Worm (Caenorhabditis elegans) whole organism, L4 larva: ENCODE data around the gene C49F8.14.

Source experiments
- F26F4.8 ChIP-seq: fragments of 200-800 bp; sonication (Bioruptor generic); conservative IDR thresholded peaks from 2 replicates; pipeline ENCODE4 v1.3.6; 2022; ENCODE audit warnings: missing genetic modification characterization, missing compliant biosample characterization
- F49E8.2 ChIP-seq: sonication (generic microtip); optimal IDR thresholded peaks from 2 replicates; lab custom pipeline; 2016; ENCODE audit warnings: missing compliant biosample characterization, mild to moderate bottlenecking, missing genetic modification characterization, borderline replicate concordance
- T20F7.1 ChIP-seq: fragments of 200-800 bp; sonication (Bioruptor generic); optimal IDR thresholded peaks from 2 replicates; lab custom pipeline; 2018; ENCODE audit warnings: mild to moderate bottlenecking, missing genetic modification characterization, missing compliant biosample characterization
- aha-1 ChIP-seq: fragments of 150-350 bp; peaks from one replicate; lab custom pipeline; 2014; ENCODE audit warnings: missing biosample characterization, missing genetic modification characterization
- aly-2 ChIP-seq: sonication (generic microtip); optimal IDR thresholded peaks from 2 replicates; lab custom pipeline; 2018; ENCODE audit warnings: missing biosample characterization, missing genetic modification characterization
- ama-1 ChIP-seq: fragments of 150-350 bp; optimal IDR thresholded peaks from 2 replicates; lab custom pipeline; 2014; ENCODE audit warnings: inconsistent platforms, mixed read lengths
- ceh-20 ChIP-seq: fragments of 200-800 bp; sonication (Bioruptor generic); IDR thresholded peaks from 2 replicates; pipeline ENCODE4 v1.3.6; 2022; ENCODE audit warnings: missing genetic modification reagents, missing genetic modification characterization, missing compliant biosample characterization
- ceh-32 ChIP-seq: sonication (generic microtip); optimal IDR thresholded peaks from 2 replicates; lab custom pipeline; 2016; ENCODE audit warnings: mild to moderate bottlenecking, missing genetic modification characterization, missing compliant biosample characterization; ENCODE audit not compliant: poor library complexity
- ceh-62 ChIP-seq: sonication (generic microtip); optimal IDR thresholded peaks from 2 replicates; lab custom pipeline; 2017; ENCODE audit warnings: missing biosample characterization, missing genetic modification characterization
- cey-2 ChIP-seq: sonication (generic microtip); optimal IDR thresholded peaks from 3 replicates; lab custom pipeline; 2017; ENCODE audit warnings: missing genetic modification characterization, mild to moderate bottlenecking, missing compliant biosample characterization, antibody characterized with exemption, borderline replicate concordance; ENCODE audit not compliant: insufficient read depth
- daf-16 ChIP-seq, 3 experiments: sonication (generic microtip); optimal IDR thresholded peaks; 2 replicates each; lab custom pipeline; 2016 to 2017; ENCODE audit warnings: missing genetic modification characterization in 3 of 3, missing genetic modification reagents in 3 of 3, mild to moderate bottlenecking in 2 of 3, missing compliant biosample characterization in 2 of 3, missing biosample characterization in 1 of 3, moderate library complexity in 1 of 3
- dmd-6 ChIP-seq: fragments of 200-800 bp; sonication (Bioruptor generic); IDR thresholded peaks from 2 replicates; pipeline ENCODE4 v1.3.6; 2022; ENCODE audit warnings: missing genetic modification reagents, missing genetic modification characterization, missing compliant biosample characterization
- dpl-1 ChIP-seq: fragments of 150-350 bp; optimal IDR thresholded peaks from 2 replicates; lab custom pipeline; 2014; ENCODE audit warnings: missing biosample characterization, missing genetic modification reagents, missing genetic modification characterization
- duxl-1 ChIP-seq: sonication (generic microtip); optimal IDR thresholded peaks from 2 replicates; lab custom pipeline; 2016; ENCODE audit warnings: mild to moderate bottlenecking, missing genetic modification characterization, moderate library complexity, missing compliant biosample characterization; ENCODE audit not compliant: poor library complexity
- dve-1 ChIP-seq: sonication (generic microtip); optimal IDR thresholded peaks from 2 replicates; lab custom pipeline; 2017; ENCODE audit warnings: antibody characterized with exemption, mild to moderate bottlenecking, missing genetic modification characterization, missing compliant biosample characterization; ENCODE audit not compliant: insufficient read depth
- fos-1 ChIP-seq: fragments of 150-350 bp; optimal IDR thresholded peaks from 2 replicates; lab custom pipeline; 2014; ENCODE audit warnings: missing biosample characterization, missing genetic modification characterization
- hif-1 ChIP-seq, 2 experiments: sonication (generic microtip); optimal IDR thresholded peaks; 2 replicates each; lab custom pipeline; 2016 to 2017; ENCODE audit warnings: missing compliant biosample characterization in 2 of 2, missing genetic modification characterization in 2 of 2, missing genetic modification reagents in 2 of 2, missing genotype in 2 of 2, mild to moderate bottlenecking in 1 of 2
- hlh-11 ChIP-seq: fragments of 200-800 bp; sonication (Bioruptor generic); optimal IDR thresholded peaks from 2 replicates; lab custom pipeline; 2018; ENCODE audit warnings: mild to moderate bottlenecking, missing genetic modification characterization, missing compliant biosample characterization
- hlh-30 ChIP-seq: sonication (generic microtip); optimal IDR thresholded peaks from 2 replicates; lab custom pipeline; 2017; ENCODE audit warnings: antibody characterized with exemption, mild to moderate bottlenecking, missing genetic modification characterization, missing compliant biosample characterization; ENCODE audit not compliant: insufficient read depth
- jun-1 ChIP-seq: fragments of 150-350 bp; optimal IDR thresholded peaks from 2 replicates; lab custom pipeline; 2014; ENCODE audit warnings: missing biosample characterization, missing genetic modification reagents, missing genetic modification characterization
- lin-13 ChIP-seq: fragments of 150-350 bp; optimal IDR thresholded peaks from 2 replicates; lab custom pipeline; 2014; ENCODE audit warnings: missing biosample characterization, missing genetic modification reagents, missing genetic modification characterization
- lin-29 ChIP-seq: fragments of 200-800 bp; sonication (Bioruptor generic); IDR thresholded peaks from 2 replicates; pipeline ENCODE4 v1.3.6; 2022; ENCODE audit warnings: missing genetic modification reagents, missing genetic modification characterization, missing compliant biosample characterization
- lir-3 ChIP-seq: sonication (generic microtip); optimal IDR thresholded peaks from 2 replicates; lab custom pipeline; 2016; ENCODE audit warnings: mild to moderate bottlenecking, missing genetic modification characterization, missing compliant biosample characterization
- lsy-2 ChIP-seq, 2 experiments: fragments of 150-350 bp in 1 of 2; sonication (generic microtip) in 1 of 2; optimal IDR thresholded peaks; 2 replicates each; lab custom pipeline; 2014 to 2017; ENCODE audit warnings: missing biosample characterization in 2 of 2, missing genetic modification characterization in 2 of 2
- mdl-1 ChIP-seq, 2 experiments: fragments of 150-350 bp in 1 of 2; sonication (generic microtip) in 1 of 2; optimal IDR thresholded peaks; 2 replicates each; lab custom pipeline; 2014 to 2017; ENCODE audit warnings: missing biosample characterization in 2 of 2, missing genetic modification characterization in 2 of 2
- mdt-29 ChIP-seq: fragments of 200-800 bp; sonication (Bioruptor generic); IDR thresholded peaks from 2 replicates; pipeline ENCODE4 v1.3.6; 2022; ENCODE audit warnings: missing genetic modification reagents, missing genetic modification characterization, missing compliant biosample characterization
- mep-1 ChIP-seq: fragments of 150-350 bp; sonication (generic microtip); optimal IDR thresholded peaks from 3 replicates; lab custom pipeline; 2014; ENCODE audit warnings: missing biosample characterization, missing genetic modification characterization
- mes-2 ChIP-seq: sonication (generic microtip); optimal IDR thresholded peaks from 2 replicates; lab custom pipeline; 2016; ENCODE audit warnings: missing genotype, mild to moderate bottlenecking, missing genetic modification characterization, missing compliant biosample characterization; ENCODE audit not compliant: poor library complexity, severe bottlenecking
- mxl-3 ChIP-seq: fragments of 200-800 bp; sonication (Bioruptor generic); optimal IDR thresholded peaks from 2 replicates; lab custom pipeline; 2018; ENCODE audit warnings: mild to moderate bottlenecking, missing genetic modification characterization, missing compliant biosample characterization
- nhr-11 ChIP-seq: fragments of 150-350 bp; optimal IDR thresholded peaks from 2 replicates; lab custom pipeline; 2014; ENCODE audit warnings: missing biosample characterization, missing genetic modification characterization
- nhr-111 ChIP-seq: fragments of 200-800 bp; sonication (Bioruptor generic); optimal IDR thresholded peaks from 2 replicates; lab custom pipeline; 2018; ENCODE audit warnings: mild to moderate bottlenecking, missing genetic modification characterization, missing compliant biosample characterization
- nhr-28 ChIP-seq: fragments of 150-350 bp; optimal IDR thresholded peaks from 2 replicates; lab custom pipeline; 2014; ENCODE audit warnings: missing biosample characterization, missing genetic modification characterization
- nhr-48 ChIP-seq: sonication (generic microtip); optimal IDR thresholded peaks from 2 replicates; lab custom pipeline; 2016; ENCODE audit warnings: mild to moderate bottlenecking, missing genetic modification characterization, missing compliant biosample characterization
- nhr-6 ChIP-seq: fragments of 150-350 bp; optimal IDR thresholded peaks from 2 replicates; lab custom pipeline; 2014; ENCODE audit warnings: missing biosample characterization, missing genetic modification characterization
- nhr-77 ChIP-seq: fragments of 150-350 bp; optimal IDR thresholded peaks from 2 replicates; lab custom pipeline; 2014; ENCODE audit warnings: missing biosample characterization, missing genetic modification characterization
- pha-4 ChIP-seq, 2 experiments: fragments of 150-350 bp in 1 of 2; fragments of 200-800 bp in 1 of 2; sonication (Bioruptor generic) in 1 of 2; IDR thresholded peaks in 1 of 2; optimal IDR thresholded peaks in 1 of 2; 2 replicates each; pipeline versions ENCODE4 v1.3.6 to Lab custom; 2014 to 2022; ENCODE audit warnings: missing genetic modification characterization in 2 of 2, missing genetic modification reagents in 2 of 2, missing biosample characterization in 1 of 2, missing compliant biosample characterization in 1 of 2
- php-3 ChIP-seq: fragments of 200-800 bp; sonication (Bioruptor generic); IDR thresholded peaks from 2 replicates; pipeline ENCODE4 v1.3.6; 2022; ENCODE audit warnings: missing genetic modification reagents, missing genetic modification characterization, missing compliant biosample characterization
- saeg-2 ChIP-seq: fragments of 200-800 bp; sonication (Bioruptor generic); IDR thresholded peaks from 2 replicates; pipeline ENCODE4 v1.3.6; 2022; ENCODE audit warnings: missing genetic modification reagents, missing genetic modification characterization, missing compliant biosample characterization
- spr-1 ChIP-seq: sonication (generic microtip); optimal IDR thresholded peaks from 2 replicates; lab custom pipeline; 2016; ENCODE audit warnings: mild to moderate bottlenecking, missing genetic modification characterization, missing compliant biosample characterization
- spr-3 ChIP-seq: fragments of 200-800 bp; sonication (Bioruptor generic); optimal IDR thresholded peaks from 2 replicates; lab custom pipeline; 2018; ENCODE audit warnings: mild to moderate bottlenecking, missing genetic modification characterization, missing compliant biosample characterization
- tra-1 ChIP-seq: fragments of 200-800 bp; sonication (Bioruptor generic); IDR thresholded peaks from 2 replicates; pipeline ENCODE4 v1.3.6; 2022; ENCODE audit warnings: missing genetic modification reagents, missing genetic modification characterization, missing compliant biosample characterization
- zfp-3 ChIP-seq: fragments of 200-800 bp; sonication (Bioruptor generic); conservative IDR thresholded peaks from 2 replicates; pipeline ENCODE4 v1.3.6; 2022; ENCODE audit warnings: missing genetic modification reagents, missing genetic modification characterization, missing compliant biosample characterization
- zip-2 ChIP-seq: fragments of 150-350 bp; optimal IDR thresholded peaks from 2 replicates; lab custom pipeline; 2014; ENCODE audit warnings: missing biosample characterization, missing genetic modification characterization
- ztf-7 ChIP-seq: fragments of 150-350 bp; optimal IDR thresholded peaks from 2 replicates; lab custom pipeline; 2014; ENCODE audit warnings: missing biosample characterization, missing genetic modification characterization

The C49F8.14 gene

ce11 chrX:13349230-13350122 is 27.3 kb downstream of the C49F8.14 start (continued):
- TF ChIP-seq dpl-1 (GFP tag; lab: Kevin White, UChicago) (no peak), zfp-3 (peak; percentile 96), zip-2 (tag; lab: Kevin White, UChicago) (peak; percentile 79), hif-1 (tag; optimal IDR thresholded peaks at IDR 0.05; lab: Kevin White, UChicago) (peak in 1 of 2 experiments; percentile 53), ama-1 (lab: Kevin White, UChicago) (peak; percentile 88), nhr-28 (peak; percentile 32), ztf-7 (tag; lab: Kevin White, UChicago) (peak; percentile 9)

- TF ChIP-seq F49E8.2 (tag; lab: Kevin White, UChicago) = no peak
- no peak for TF ChIP-seq lir-3 (tag; lab: Kevin White, UChicago)
- 0 out of 2 replicates have a peak, but pooled peaks have one; percentile 12 for TF ChIP-seq tra-1 (GFP tag; lab: Robert Waterston, UW)
- TF ChIP-seq F26F4.8 (GFP tag; lab: Robert Waterston, UW) = no peak
- peak in 1 of 2 experiments; percentile 81 for TF ChIP-seq mdl-1 (tag; optimal IDR thresholded peaks at IDR 0.05; lab: Kevin White, UChicago)
- TF ChIP-seq ceh-62 (tag; lab: Kevin White, UChicago) = no peak
- peak; percentile 93 for TF ChIP-seq aha-1 (tag; lab: Kevin White, UChicago)
- 0 out of 2 replicates have a peak, but pooled peaks have one; percentile 29 for TF ChIP-seq mdt-29
- peak in 1 of 2 experiments; percentile 72 for TF ChIP-seq hif-1 (tag; optimal IDR thresholded peaks at IDR 0.05; lab: Kevin White, UChicago)
- TF ChIP-seq lsy-2 (tag; optimal IDR thresholded peaks at IDR 0.05; lab: Kevin White, UChicago) = peak in 1 of 2 experiments; percentile 79
- peak; percentile 98 for TF ChIP-seq mxl-3 (GFP tag; lab: Kevin White, UChicago)
- TF ChIP-seq duxl-1 (tag; lab: Kevin White, UChicago) = no peak
- no peak for TF ChIP-seq zfp-3
- no peak for TF ChIP-seq fos-1 (tag; lab: Kevin White, UChicago)
- peak; percentile 30; the same call in 1 of the 2 replicates for TF ChIP-seq php-3 (GFP tag; lab: Robert Waterston, UW)
- TF ChIP-seq mep-1 = peak; percentile 79
- TF ChIP-seq hlh-30 = peak; percentile 88
- no peak for TF ChIP-seq lin-29
- peak; percentile 80 for TF ChIP-seq dmd-6 (GFP tag; lab: Robert Waterston, UW)
- peak; percentile 97 for TF ChIP-seq nhr-28
- TF ChIP-seq ceh-32 (tag; lab: Kevin White, UChicago) = no peak
- TF ChIP-seq spr-1 (tag; lab: Kevin White, UChicago) = no peak
- TF ChIP-seq ceh-20 (GFP tag; lab: Robert Waterston, UW) = peak; percentile 66
- peak; percentile 11 for TF ChIP-seq dpl-1 (GFP tag; lab: Kevin White, UChicago)
- no peak for TF ChIP-seq aly-2 (tag; lab: Kevin White, UChicago)
- peak; percentile 85 for TF ChIP-seq hlh-11
- TF ChIP-seq nhr-11 (tag; lab: Kevin White, UChicago) = peak; percentile 42
- TF ChIP-seq spr-3 = no peak
- TF ChIP-seq jun-1 (tag; lab: Kevin White, UChicago) = no peak
- peak; percentile 94 for TF ChIP-seq ztf-7 (tag; lab: Kevin White, UChicago)
- TF ChIP-seq T20F7.1 (GFP tag; lab: Kevin White, UChicago) = peak; percentile 56
- peak; percentile 35 for TF ChIP-seq nhr-77 (tag; lab: Kevin White, UChicago)
- peak; percentile 41 for TF ChIP-seq mes-2 (tag; lab: Kevin White, UChicago)
- TF ChIP-seq nhr-6 (tag; lab: Kevin White, UChicago) = peak; percentile 34
- TF ChIP-seq pha-4 (GFP tag; IDR thresholded peaks at IDR 0.05; lab: Robert Waterston, UW) = no peak
- no peak for TF ChIP-seq pha-4 (tag; optimal IDR thresholded peaks at IDR 0.05; lab: Kevin White, UChicago)
- TF ChIP-seq nhr-111 (GFP tag; lab: Kevin White, UChicago) = no peak
- TF ChIP-seq daf-16 (GFP tag; optimal IDR thresholded peaks at IDR 0.05; lab: Kevin White, UChicago) = no peak
- peak; percentile 67 for TF ChIP-seq daf-16 (tag; optimal IDR thresholded peaks at IDR 0.05; lab: Kevin White, UChicago)
- no peak for TF ChIP-seq lin-13 (GFP tag; lab: Kevin White, UChicago)
- peak; percentile 64 for TF ChIP-seq cey-2
- peak; percentile 88 for TF ChIP-seq dve-1
- TF ChIP-seq saeg-2 (GFP tag; lab: Robert Waterston, UW) = no peak
- peak; percentile 78 for TF ChIP-seq nhr-48 (tag; lab: Kevin White, UChicago)
These were observed 28.3 kb downstream of the C49F8.14 start for ce11 chrX:13348417-13348816.
